Fruit fly (Drosophila melanogaster): ENCODE measurements around the gene CG2126.

CG2126 gene

DNA sequence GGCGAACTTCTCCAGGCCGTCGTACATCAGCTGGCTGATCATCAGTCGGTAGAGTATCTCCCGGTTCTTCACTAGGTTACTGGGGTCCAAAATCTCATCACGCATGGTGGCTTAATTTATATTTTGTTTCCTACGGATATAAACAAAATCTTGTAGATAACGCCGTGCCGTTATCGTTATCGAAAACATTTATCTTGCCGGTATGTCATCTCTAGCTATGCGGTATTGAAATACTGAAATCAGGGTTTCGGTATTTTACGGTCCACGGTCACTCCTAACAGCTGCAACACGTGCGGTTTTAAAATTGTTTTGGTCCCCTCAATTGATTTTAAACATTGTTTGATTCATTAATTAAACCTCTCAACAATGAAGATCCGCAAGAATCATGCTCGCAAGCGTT lies 39.7 kb downstream of the CG2126 start, which contains the start of the genes CstF50 and CG11563 (continued):
- TF ChIP-seq jigr1 (GFP tag; IDR thresholded peaks at IDR 0.05) = no peak
- TF ChIP-seq pan (optimal IDR thresholded peaks at IDR 0.05) = no peak
- TF ChIP-seq pan (GFP tag; optimal IDR thresholded peaks at IDR 0.05 in 1 of 2, IDR thresholded peaks at IDR 0.05 in 1 of 2) = no peak
- no peak for TF ChIP-seq btn (GFP tag; optimal IDR thresholded peaks at IDR 0.05)
- no peak for TF ChIP-seq CG10979 (tag; optimal IDR thresholded peaks at IDR 0.05)
- TF ChIP-seq CG6175 (GFP tag; IDR thresholded peaks at IDR 0.05) = no peak
- TF ChIP-seq CG17829 (tag; optimal IDR thresholded peaks at IDR 0.05) = peak; percentile 11
- no peak for TF ChIP-seq BtbVII (GFP tag; optimal IDR thresholded peaks at IDR 0.05)
- TF ChIP-seq schlank (tag; optimal IDR thresholded peaks at IDR 0.05) = no peak
- no peak for TF ChIP-seq Nf-YA (GFP tag; IDR thresholded peaks at IDR 0.05)
- TF ChIP-seq tll (GFP tag; optimal IDR thresholded peaks at IDR 0.05) = no peak
- TF ChIP-seq Hmr (GFP tag; optimal IDR thresholded peaks at IDR 0.05) = no peak
- TF ChIP-seq emc (GFP tag; optimal IDR thresholded peaks at IDR 0.05) = no peak
- peak; percentile 54; the same call in 2 of the 4 replicates for TF ChIP-seq Dll (GFP tag; IDR thresholded peaks at IDR 0.05; ENCODE audit: partially characterized antibody)
- no peak for TF ChIP-seq CG9215 (GFP tag; IDR thresholded peaks at IDR 0.05)
- no peak for TF ChIP-seq CG10209 (GFP tag; optimal IDR thresholded peaks at IDR 0.05)
- no peak for TF ChIP-seq Hand (GFP tag; optimal IDR thresholded peaks at IDR 0.05)
- no peak for TF ChIP-seq CG7928 (GFP tag; optimal IDR thresholded peaks at IDR 0.05)
- no peak for TF ChIP-seq chif (GFP tag; optimal IDR thresholded peaks at IDR 0.05)
- TF ChIP-seq cas (GFP tag; IDR thresholded peaks at IDR 0.05) = no peak
- TF ChIP-seq usp (GFP tag; optimal IDR thresholded peaks at IDR 0.05) = no peak
- no peak for TF ChIP-seq CG2875 (GFP tag; optimal IDR thresholded peaks at IDR 0.05)
- no peak for TF ChIP-seq CG7271 (tag; optimal IDR thresholded peaks at IDR 0.05)
- TF ChIP-seq CG34224 (GFP tag; IDR thresholded peaks at IDR 0.05; ENCODE audit: partially characterized antibody) = peak; percentile 49; the same call in 2 of the 3 replicates
- no peak; the same call in 2 of the 3 replicates for TF ChIP-seq row (GFP tag; IDR thresholded peaks at IDR 0.05)
- no peak for TF ChIP-seq nom (GFP tag; optimal IDR thresholded peaks at IDR 0.05)
- TF ChIP-seq CG3407 (GFP tag; optimal IDR thresholded peaks at IDR 0.05) = no peak
- TF ChIP-seq CG14050 (GFP tag; IDR thresholded peaks at IDR 0.05) = no peak
- TF ChIP-seq NC2β (GFP tag; optimal IDR thresholded peaks at IDR 0.05) = no peak
- TF ChIP-seq CG8359 (GFP tag; optimal IDR thresholded peaks at IDR 0.05; ENCODE audit: borderline replicate concordance) = no peak
- TF ChIP-seq YL-1 (GFP tag; optimal IDR thresholded peaks at IDR 0.05) = peak; percentile 85
- TF ChIP-seq MESR4 (GFP tag; optimal IDR thresholded peaks at IDR 0.05) = peak; percentile 47
- 0 out of 2 replicates have a peak, but pooled peaks have one; percentile 33 for TF ChIP-seq hbn (GFP tag; IDR thresholded peaks at IDR 0.05; ENCODE audit: partially characterized antibody)
- no peak for TF ChIP-seq ato (GFP tag; IDR thresholded peaks at IDR 0.05; ENCODE audit: partially characterized antibody)
- TF ChIP-seq CG1603 (tag; optimal IDR thresholded peaks at IDR 0.05) = peak; percentile 49
- no peak for TF ChIP-seq CG10321 (GFP tag; IDR thresholded peaks at IDR 0.05)
- TF ChIP-seq CG12769 (tag; optimal IDR thresholded peaks at IDR 0.05) = no peak
- TF ChIP-seq CG10959 (GFP tag; IDR thresholded peaks at IDR 0.05) = no peak
- TF ChIP-seq Atf-2 (GFP tag; optimal IDR thresholded peaks at IDR 0.05) = no peak
- TF ChIP-seq Mrtf (GFP tag; IDR thresholded peaks at IDR 0.05) = no peak
- TF ChIP-seq CG4617 (GFP tag; optimal IDR thresholded peaks at IDR 0.05; ENCODE audit: borderline replicate concordance) = no peak
- no peak for TF ChIP-seq CG8924 (tag; optimal IDR thresholded peaks at IDR 0.05)
- TF ChIP-seq CG5180 (GFP tag; optimal IDR thresholded peaks at IDR 0.05) = no peak
- no peak for TF ChIP-seq Nf-YB (GFP tag; optimal IDR thresholded peaks at IDR 0.05)
- no peak for TF ChIP-seq yki (optimal IDR thresholded peaks at IDR 0.05)
- no peak for TF ChIP-seq sug (tag; optimal IDR thresholded peaks at IDR 0.05)
- TF ChIP-seq CG12071 (GFP tag; optimal IDR thresholded peaks at IDR 0.05) = no peak
- no peak for TF ChIP-seq CG1647 (GFP tag; optimal IDR thresholded peaks at IDR 0.05)
- no peak for TF ChIP-seq Bdp1 (GFP tag; optimal IDR thresholded peaks at IDR 0.05)
- no peak for TF ChIP-seq dysf (GFP tag; IDR thresholded peaks at IDR 0.05)
- TF ChIP-seq h (optimal IDR thresholded peaks at IDR 0.05) = no peak

All from whole organism, embryonic.